Fruit fly (Drosophila melanogaster) whole organism, embryonic: ENCODE results near the gene ph-d.

ENCODE experiments used
- BtbVII ChIP-seq: fragments of 200-800 bp; sonication (Bioruptor generic); optimal IDR thresholded peaks from 3 replicates; lab custom pipeline; 2017; ENCODE audit warnings: missing biosample characterization, mild to moderate bottlenecking, missing genetic modification characterization
- C15 ChIP-seq: fragments of 200-800 bp; sonication (Bioruptor generic); IDR thresholded peaks from 3 replicates; pipeline ENCODE4 v1.3.6; 2022; ENCODE audit warnings: missing biosample characterization, missing genetic modification characterization
- CG10431 ChIP-seq: fragments of 200-800 bp; sonication (Bioruptor generic); optimal IDR thresholded peaks from 3 replicates; lab custom pipeline; 2018; ENCODE audit warnings: missing biosample characterization, mild to moderate bottlenecking, missing genetic modification characterization
- CG12155 ChIP-seq: fragments of 200-800 bp; sonication (Bioruptor generic); optimal IDR thresholded peaks from 3 replicates; lab custom pipeline; 2016; ENCODE audit warnings: missing biosample characterization, missing genetic modification characterization
- CG12219 ChIP-seq: fragments of 200-800 bp; sonication (Bioruptor generic); optimal IDR thresholded peaks from 3 replicates; lab custom pipeline; 2018; ENCODE audit warnings: missing biosample characterization, mild to moderate bottlenecking, missing genetic modification characterization
- CG12236 ChIP-seq: fragments of 200-800 bp; sonication (Bioruptor generic); optimal IDR thresholded peaks from 2 replicates; lab custom pipeline; 2016; ENCODE audit warnings: missing biosample characterization, missing genetic modification characterization
- CG14860 ChIP-seq: fragments of 200-800 bp; sonication (Bioruptor generic); IDR thresholded peaks from 3 replicates; pipeline ENCODE4 v1.3.6; 2022; ENCODE audit warnings: missing biosample characterization, missing genetic modification characterization; ENCODE audit not compliant: partially characterized antibody
- CG14965 ChIP-seq: fragments of 200-800 bp; sonication (Bioruptor generic); optimal IDR thresholded peaks from 2 replicates; lab custom pipeline; 2016; ENCODE audit warnings: missing biosample characterization, missing genetic modification characterization, borderline replicate concordance
- CG1529 ChIP-seq: fragments of 200-800 bp; sonication (Bioruptor generic); optimal IDR thresholded peaks from 3 replicates; lab custom pipeline; 2018; ENCODE audit warnings: missing biosample characterization, missing genetic modification characterization
- CG15514 ChIP-seq: fragments of 200-800 bp; sonication (Bioruptor generic); optimal IDR thresholded peaks from 3 replicates; lab custom pipeline; 2017; ENCODE audit warnings: missing biosample characterization, missing genetic modification characterization, mild to moderate bottlenecking, moderate library complexity, missing genetic modification reagents
- CG2120 ChIP-seq: fragments of 200-800 bp; sonication (Bioruptor generic); optimal IDR thresholded peaks from 3 replicates; lab custom pipeline; 2016; ENCODE audit warnings: missing biosample characterization, missing genetic modification characterization
- CG32767 ChIP-seq: fragments of 200-800 bp; sonication (Bioruptor generic); IDR thresholded peaks from 2 replicates; pipeline ENCODE4 v1.3.6; 2022; ENCODE audit warnings: missing biosample characterization, missing genetic modification characterization
- CG3407 ChIP-seq: fragments of 200-800 bp; sonication (Bioruptor generic); optimal IDR thresholded peaks from 2 replicates; lab custom pipeline; 2018; ENCODE audit warnings: missing biosample characterization, mild to moderate bottlenecking, missing genetic modification characterization
- CG34376 ChIP-seq: fragments of 200-800 bp; sonication (Bioruptor generic); optimal IDR thresholded peaks from 2 replicates; lab custom pipeline; 2018; ENCODE audit warnings: missing biosample characterization, mild to moderate bottlenecking, missing genetic modification characterization
- CG4282 ChIP-seq: fragments of 200-800 bp; sonication (Bioruptor generic); optimal IDR thresholded peaks from 2 replicates; lab custom pipeline; 2016; ENCODE audit warnings: missing biosample characterization, missing genetic modification characterization
- CG4707 ChIP-seq: fragments of 200-800 bp; sonication (Bioruptor generic); optimal IDR thresholded peaks from 2 replicates; lab custom pipeline; 2018; ENCODE audit warnings: missing biosample characterization, mild to moderate bottlenecking, missing genetic modification characterization, moderate library complexity
- CG6175 ChIP-seq: fragments of 200-800 bp; sonication (Bioruptor generic); IDR thresholded peaks from 3 replicates; pipeline ENCODE4 v1.3.6; 2022; ENCODE audit warnings: missing biosample characterization, missing genetic modification characterization
- CG6654 ChIP-seq: fragments of 200-800 bp; sonication (Bioruptor generic); optimal IDR thresholded peaks from 2 replicates; lab custom pipeline; 2017; ENCODE audit warnings: missing biosample characterization, mild to moderate bottlenecking, missing genetic modification characterization
- CG6813 ChIP-seq: fragments of 200-800 bp; sonication (Bioruptor generic); optimal IDR thresholded peaks from 2 replicates; lab custom pipeline; 2017; ENCODE audit warnings: missing biosample characterization, missing genetic modification characterization, mild to moderate bottlenecking, moderate library complexity, missing genetic modification reagents
- CG6854 ChIP-seq: fragments of 200-800 bp; sonication (Bioruptor generic); optimal IDR thresholded peaks from 3 replicates; lab custom pipeline; 2017; ENCODE audit warnings: missing biosample characterization, mild to moderate bottlenecking, missing genetic modification characterization
- CG8478 ChIP-seq: fragments of >200 bp; optimal IDR thresholded peaks from 2 replicates; lab custom pipeline; 2018
- CHES-1-like ChIP-seq: fragments of 200-800 bp; sonication (Bioruptor generic); optimal IDR thresholded peaks from 2 replicates; lab custom pipeline; 2016; ENCODE audit warnings: missing biosample characterization, missing genetic modification characterization
- D ChIP-seq, 2 experiments: fragments of 200-800 bp in 1 of 2; fragments of >200 bp in 1 of 2; sonication (Bioruptor generic) in 1 of 2; optimal IDR thresholded peaks; 2 replicates in 1 of 2; 3 replicates in 1 of 2; lab custom pipeline; 2017; ENCODE audit warnings: mild to moderate bottlenecking in 1 of 2, missing biosample characterization in 1 of 2, missing genetic modification characterization in 1 of 2, missing genetic modification reagents in 1 of 2
- Dfd ChIP-seq, 2 experiments: fragments of >200 bp; optimal IDR thresholded peaks; 2 replicates each; lab custom pipeline; 2017; ENCODE audit warnings: missing biosample characterization in 2 of 2, missing genetic modification characterization in 2 of 2
- Fer2 ChIP-seq: fragments of 200-800 bp; sonication (Bioruptor generic); optimal IDR thresholded peaks from 2 replicates; lab custom pipeline; 2018; ENCODE audit warnings: missing biosample characterization, mild to moderate bottlenecking, missing genetic modification characterization, moderate library complexity
- HHEX ChIP-seq: fragments of 200-800 bp; sonication (Bioruptor generic); optimal IDR thresholded peaks from 3 replicates; lab custom pipeline; 2017; ENCODE audit warnings: missing biosample characterization, mild to moderate bottlenecking, missing genetic modification characterization, missing genetic modification reagents
- HLH3B ChIP-seq: fragments of 200-800 bp; sonication (Bioruptor generic); IDR thresholded peaks from 2 replicates; pipeline ENCODE4 v1.3.6; 2022; ENCODE audit warnings: missing biosample characterization, missing genetic modification characterization
- Hr3 ChIP-seq: fragments of 200-800 bp; sonication (Bioruptor generic); optimal IDR thresholded peaks from 3 replicates; lab custom pipeline; 2016; ENCODE audit warnings: missing biosample characterization, missing genetic modification characterization
- Mes4 ChIP-seq: fragments of 200-800 bp; sonication (Bioruptor generic); optimal IDR thresholded peaks from 2 replicates; lab custom pipeline; 2016; ENCODE audit warnings: missing biosample characterization, missing genetic modification characterization
- Oaz ChIP-seq: fragments of 200-800 bp; sonication (Bioruptor generic); IDR thresholded peaks from 2 replicates; pipeline ENCODE4 v1.3.6; 2022; ENCODE audit warnings: missing biosample characterization, missing genetic modification characterization
- PHDP ChIP-seq: fragments of 200-800 bp; sonication (Bioruptor generic); optimal IDR thresholded peaks from 3 replicates; lab custom pipeline; 2018; ENCODE audit warnings: missing biosample characterization, mild to moderate bottlenecking, missing genetic modification characterization, moderate library complexity
- Sin3A ChIP-seq: fragments of >200 bp; optimal IDR thresholded peaks from 2 replicates; lab custom pipeline; 2018
- Sry-δ ChIP-seq: fragments of 200-800 bp; sonication (Bioruptor generic); optimal IDR thresholded peaks from 2 replicates; lab custom pipeline; 2016; ENCODE audit warnings: missing biosample characterization, missing genetic modification characterization
- Taf1 ChIP-seq: fragments of 200-800 bp; sonication (Bioruptor generic); IDR thresholded peaks from 2 replicates; pipeline ENCODE4 v1.3.6; 2022; ENCODE audit warnings: missing biosample characterization, missing genetic modification characterization
- Xrp1 ChIP-seq: fragments of 200-800 bp; sonication (Bioruptor generic); IDR thresholded peaks from 2 replicates; pipeline ENCODE4 v1.3.6; 2022; ENCODE audit warnings: missing biosample characterization, missing genetic modification characterization
- al ChIP-seq: fragments of 200-800 bp; sonication (Bioruptor generic); IDR thresholded peaks from 2 replicates; pipeline ENCODE4 v1.3.6; 2022; ENCODE audit warnings: missing biosample characterization, missing genetic modification characterization
- ato ChIP-seq: fragments of 200-800 bp; sonication (Bioruptor generic); IDR thresholded peaks from 2 replicates; pipeline ENCODE4 v1.3.6; 2022; ENCODE audit warnings: missing biosample characterization, missing genetic modification characterization; ENCODE audit not compliant: partially characterized antibody
- bab2 ChIP-seq: fragments of 200-800 bp; sonication (Bioruptor generic); optimal IDR thresholded peaks from 2 replicates; lab custom pipeline; 2016; ENCODE audit warnings: missing biosample characterization, missing genetic modification characterization
- bigmax ChIP-seq: fragments of 200-800 bp; sonication (Bioruptor generic); optimal IDR thresholded peaks from 2 replicates; lab custom pipeline; 2018; ENCODE audit warnings: missing biosample characterization, mild to moderate bottlenecking, missing genetic modification characterization
- cg ChIP-seq: fragments of 200-800 bp; sonication (Bioruptor generic); optimal IDR thresholded peaks from 3 replicates; lab custom pipeline; 2019; ENCODE audit warnings: missing biosample characterization, mild to moderate bottlenecking, missing genetic modification characterization, moderate library complexity
- crc ChIP-seq: fragments of 200-800 bp; sonication (Bioruptor generic); optimal IDR thresholded peaks from 2 replicates; lab custom pipeline; 2016; ENCODE audit warnings: missing biosample characterization, missing genetic modification characterization
- emc ChIP-seq: fragments of 200-800 bp; sonication (Bioruptor generic); optimal IDR thresholded peaks from 2 replicates; lab custom pipeline; 2016; ENCODE audit warnings: missing biosample characterization, missing genetic modification characterization
- nerfin-2 ChIP-seq: fragments of 200-800 bp; sonication (Bioruptor generic); IDR thresholded peaks from 2 replicates; pipeline ENCODE4 v1.3.6; 2022; ENCODE audit warnings: missing biosample characterization, missing genetic modification characterization; ENCODE audit not compliant: partially characterized antibody
- pfk ChIP-seq: fragments of 200-800 bp; sonication (Bioruptor generic); optimal IDR thresholded peaks from 2 replicates; lab custom pipeline; 2018; ENCODE audit warnings: missing biosample characterization, mild to moderate bottlenecking, missing genetic modification characterization, moderate library complexity
- prd ChIP-seq, 3 experiments: fragments of >200 bp in 2 of 3; fragments of 200-800 bp in 1 of 3; sonication (Bioruptor generic) in 1 of 3; optimal IDR thresholded peaks in 2 of 3; IDR thresholded peaks in 1 of 3; 2 replicates in 2 of 3; 3 replicates in 1 of 3; pipeline versions ENCODE4 v1.3.6 to Lab custom; 2017 to 2022; ENCODE audit warnings: missing biosample characterization in 1 of 3, missing genetic modification characterization in 1 of 3
- shn ChIP-seq: fragments of 200-800 bp; sonication (Bioruptor generic); optimal IDR thresholded peaks from 3 replicates; lab custom pipeline; 2016; ENCODE audit warnings: missing biosample characterization, missing genetic modification characterization
- sima ChIP-seq: fragments of 200-800 bp; sonication (Bioruptor generic); optimal IDR thresholded peaks from 2 replicates; lab custom pipeline; 2016; ENCODE audit warnings: missing biosample characterization, missing genetic modification characterization
- tgo ChIP-seq: fragments of 200-800 bp; sonication (Bioruptor generic); IDR thresholded peaks from 3 replicates; pipeline ENCODE4 v1.3.6; 2022; ENCODE audit warnings: missing biosample characterization, missing genetic modification characterization
- tio ChIP-seq: fragments of 200-800 bp; sonication (Bioruptor generic); optimal IDR thresholded peaks from 2 replicates; lab custom pipeline; 2017; ENCODE audit warnings: missing biosample characterization, missing genetic modification characterization, inconsistent platforms
- wdn ChIP-seq: fragments of 200-800 bp; sonication (Bioruptor generic); IDR thresholded peaks from 2 replicates; pipeline ENCODE4 v1.3.6; 2022; ENCODE audit warnings: missing biosample characterization, missing genetic modification characterization
- zf30C ChIP-seq: fragments of 200-800 bp; sonication (Bioruptor generic); optimal IDR thresholded peaks from 3 replicates; lab custom pipeline; 2018; ENCODE audit warnings: missing biosample characterization, mild to moderate bottlenecking, missing genetic modification characterization

Gene ph-d

DNA sequence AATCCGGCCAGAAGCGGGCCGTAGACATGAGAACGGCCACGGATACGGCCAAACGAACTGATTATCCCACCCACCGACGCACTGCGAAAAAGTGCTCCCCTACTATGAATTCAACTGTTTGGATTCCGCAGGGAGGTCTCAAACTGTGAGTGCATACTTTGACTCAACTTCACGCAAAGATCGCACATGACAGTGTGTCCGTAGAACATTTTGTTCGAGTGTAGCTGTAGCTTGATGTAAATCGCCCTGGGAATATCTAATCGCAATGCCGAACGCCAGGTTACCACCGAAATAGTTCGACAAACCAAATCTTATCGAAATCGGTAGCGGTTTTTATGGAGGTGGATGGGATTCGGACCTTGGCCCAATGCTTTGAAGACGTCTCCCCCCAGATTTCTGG lies 37.9 kb upstream of the ph-d start (continued):
- TF ChIP-seq tgo (GFP tag; lab: Robert Waterston, UW), result no peak
- TF ChIP-seq HHEX (GFP tag; lab: Kevin White, UChicago), result no peak
- no peak for TF ChIP-seq CG12155 (GFP tag; lab: Kevin White, UChicago)
- TF ChIP-seq bigmax (GFP tag; lab: Kevin White, UChicago), result no peak
- no peak for TF ChIP-seq Sry-δ
- no peak for TF ChIP-seq HLH3B (GFP tag; lab: Robert Waterston, UW)
- no peak for TF ChIP-seq sima
- peak; percentile 71 for TF ChIP-seq zf30C (GFP tag; lab: Kevin White, UChicago)
- no peak for TF ChIP-seq C15 (GFP tag; lab: Robert Waterston, UW)
- no peak for TF ChIP-seq D (optimal IDR thresholded peaks at IDR 0.05; lab: Kevin White, UChicago)
- no peak for TF ChIP-seq D (GFP tag; optimal IDR thresholded peaks at IDR 0.05; lab: Kevin White, UChicago)
- no peak for TF ChIP-seq PHDP (tag; lab: Kevin White, UChicago)
- TF ChIP-seq CG14965 (GFP tag; lab: Kevin White, UChicago), result no peak
- TF ChIP-seq Oaz (GFP tag; lab: Robert Waterston, UW), result no peak
- TF ChIP-seq CG10431 (GFP tag; lab: Kevin White, UChicago), result no peak
- TF ChIP-seq wdn (GFP tag; lab: Robert Waterston, UW), result no peak
- TF ChIP-seq cg (GFP tag; lab: Kevin White, UChicago), result no peak
- no peak for TF ChIP-seq CG32767 (GFP tag; lab: Robert Waterston, UW)
- peak; percentile 23 for TF ChIP-seq BtbVII (GFP tag; lab: Kevin White, UChicago)
- TF ChIP-seq bab2 (GFP tag; lab: Kevin White, UChicago), result no peak
- TF ChIP-seq crc (GFP tag; lab: Kevin White, UChicago), result no peak
- no peak for TF ChIP-seq ato (GFP tag; lab: Robert Waterston, UW)
- TF ChIP-seq Xrp1 (GFP tag; lab: Robert Waterston, UW), result no peak; the same call in 1 of the 2 replicates
- no peak for TF ChIP-seq CG12236 (GFP tag; lab: Kevin White, UChicago)
- TF ChIP-seq CG6854, result no peak
- TF ChIP-seq CG6813, result peak; percentile 9
- TF ChIP-seq shn (GFP tag; lab: Kevin White, UChicago), result no peak
- TF ChIP-seq Taf1 (GFP tag; lab: Robert Waterston, UW), result no peak
- TF ChIP-seq CG14860 (GFP tag; lab: Robert Waterston, UW), result no peak
- TF ChIP-seq CG12219 (GFP tag; lab: Kevin White, UChicago), result no peak
- no peak for TF ChIP-seq nerfin-2 (GFP tag; lab: Robert Waterston, UW)
- peak; percentile 55 for TF ChIP-seq CG2120 (GFP tag; lab: Kevin White, UChicago)
- TF ChIP-seq CHES-1-like (GFP tag; lab: Kevin White, UChicago), result no peak
- no peak for TF ChIP-seq CG6175 (GFP tag; lab: Robert Waterston, UW)
- TF ChIP-seq CG34376 (GFP tag; lab: Kevin White, UChicago), result peak; percentile 63
- TF ChIP-seq CG15514 (GFP tag; lab: Kevin White, UChicago), result peak; percentile 30
- no peak for TF ChIP-seq CG8478
- TF ChIP-seq pfk (GFP tag; lab: Kevin White, UChicago), result no peak
- no peak for TF ChIP-seq Fer2 (tag; lab: Kevin White, UChicago)
- TF ChIP-seq CG3407, result no peak
- no peak for TF ChIP-seq Hr3 (GFP tag; lab: Kevin White, UChicago)
- TF ChIP-seq CG1529 (GFP tag; lab: Kevin White, UChicago), result no peak
- no peak for TF ChIP-seq emc
- no peak for TF ChIP-seq Mes4
- TF ChIP-seq tio (GFP tag; lab: Kevin White, UChicago), result no peak
- no peak for TF ChIP-seq Sin3A (lab: Kevin White, UChicago)
- TF ChIP-seq CG6654 (GFP tag; lab: Kevin White, UChicago), result no peak
- TF ChIP-seq prd (optimal IDR thresholded peaks at IDR 0.05; lab: Kevin White, UChicago), result no peak
- TF ChIP-seq prd (GFP tag; IDR thresholded peaks at IDR 0.05; lab: Robert Waterston, UW), result 0 out of 3 replicates have a peak, but pooled peaks have one; percentile 7
- TF ChIP-seq CG4282 (GFP tag; lab: Kevin White, UChicago), result no peak
- no peak for TF ChIP-seq al (GFP tag; lab: Robert Waterston, UW)
- TF ChIP-seq Dfd (GFP tag; optimal IDR thresholded peaks at IDR 0.05; lab: Kevin White, UChicago), result no peak
- no peak for TF ChIP-seq CG4707
